ENCODE assay signal across 3 worm cellular contexts in genomic region chrX:487669-488068, ce11.
TF ChIP-seq lines count a peak whose summit lies in the region.

No protein-coding gene starts in this region.

TF ChIP-seq in whole organism, L1 larva, 84 proteins besides CTCF, POLR2A, EP300 and RAD21:
- no peak for TF ChIP-seq blmp-1 (tag; optimal IDR thresholded peaks at IDR 0.05; lab: Kevin White, UChicago)
- peak; percentile 28 for TF ChIP-seq alr-1 (tag; optimal IDR thresholded peaks at IDR 0.05; lab: Kevin White, UChicago; ENCODE audit: borderline replicate concordance)

TF ChIP-seq in whole organism, L4 larva, 104 proteins besides CTCF, POLR2A, EP300 and RAD21 (continues in another document):
- TF ChIP-seq dmd-8 (GFP tag; IDR thresholded peaks at IDR 0.05; lab: Robert Waterston, UW) (peak; percentile 78; the same call in 1 of the 2 replicates), snpc-1.2 (GFP tag; IDR thresholded peaks at IDR 0.05; lab: Robert Waterston, UW) (peak; percentile 86), ctbp-1 (GFP tag; IDR thresholded peaks at IDR 0.05; lab: Robert Waterston, UW) (peak; percentile 53; the same call in 1 of the 2 replicates), set-16 (GFP tag; IDR thresholded peaks at IDR 0.05; lab: Robert Waterston, UW) (no peak), hmg-1.1 (GFP tag; IDR thresholded peaks at IDR 0.05; lab: Robert Waterston, UW) (0 out of 2 replicates have a peak, but pooled peaks have one; percentile 16), tra-1 (GFP tag; IDR thresholded peaks at IDR 0.05; lab: Robert Waterston, UW) (0 out of 2 replicates have a peak, but pooled peaks have one; percentile 39), D1046.2 (GFP tag; IDR thresholded peaks at IDR 0.05; lab: Robert Waterston, UW) (peak; percentile 66; the same call in 1 of the 2 replicates), aha-1 (tag; lab: Kevin White, UChicago) (peak; percentile 78), F26F4.8 (GFP tag; conservative IDR thresholded peaks at IDR 0.05; lab: Robert Waterston, UW) (peak; percentile 58; the same call in 1 of the 2 replicates), mxl-2 (GFP tag; conservative IDR thresholded peaks at IDR 0.05; lab: Robert Waterston, UW) (no peak), ceh-20 (GFP tag; IDR thresholded peaks at IDR 0.05; lab: Robert Waterston, UW) (no peak), T26A8.4 (GFP tag; IDR thresholded peaks at IDR 0.05; lab: Robert Waterston, UW) (no peak), lin-15B (tag; optimal IDR thresholded peaks at IDR 0.05; lab: Kevin White, UChicago) (no peak), zag-1 (tag; optimal IDR thresholded peaks at IDR 0.05; lab: Kevin White, UChicago) (no peak), pha-4 (GFP tag; IDR thresholded peaks at IDR 0.05; lab: Robert Waterston, UW) (peak; percentile 66; the same call in 1 of the 2 replicates), pha-4 (tag; optimal IDR thresholded peaks at IDR 0.05; lab: Kevin White, UChicago) (no peak), ceh-82 (tag; optimal IDR thresholded peaks at IDR 0.05; lab: Kevin White, UChicago) (no peak), ama-1 (optimal IDR thresholded peaks at IDR 0.05; lab: Kevin White, UChicago) (no peak), lin-1 (GFP tag; IDR thresholded peaks at IDR 0.05; lab: Robert Waterston, UW) (peak; percentile 57; the same call in 1 of the 2 replicates), vab-7 (GFP tag; IDR thresholded peaks at IDR 0.05; lab: Robert Waterston, UW) (peak; percentile 84), aly-2 (tag; optimal IDR thresholded peaks at IDR 0.05; lab: Kevin White, UChicago) (no peak), Y48G9A.11 (GFP tag; IDR thresholded peaks at IDR 0.05; lab: Robert Waterston, UW) (0 out of 2 replicates have a peak, but pooled peaks have one; percentile 40), spr-1 (tag; optimal IDR thresholded peaks at IDR 0.05; lab: Kevin White, UChicago) (no peak), arid-1 (GFP tag; conservative IDR thresholded peaks at IDR 0.05; lab: Robert Waterston, UW) (peak; percentile 74), unc-62 (GFP tag; optimal IDR thresholded peaks at IDR 0.05 in 1 of 2; lab: Kevin White, UChicago) (no peak), unc-62 (tag; optimal IDR thresholded peaks at IDR 0.05; lab: Kevin White, UChicago) (no peak), lin-38 (GFP tag; IDR thresholded peaks at IDR 0.05; lab: Robert Waterston, UW) (peak; percentile 66), ceh-44 (GFP tag; IDR thresholded peaks at IDR 0.05; lab: Robert Waterston, UW) (peak; percentile 68; the same call in 1 of the 2 replicates), lin-13 (GFP tag; optimal IDR thresholded peaks at IDR 0.05; lab: Kevin White, UChicago) (peak; percentile 21), ZK337.2 (GFP tag; IDR thresholded peaks at IDR 0.05; lab: Robert Waterston, UW) (peak; percentile 64; the same call in 1 of the 2 replicates), daf-19 (GFP tag; conservative IDR thresholded peaks at IDR 0.05; lab: Robert Waterston, UW) (0 out of 2 replicates have a peak, but pooled peaks have one; percentile 41), madf-5 (GFP tag; IDR thresholded peaks at IDR 0.05; lab: Robert Waterston, UW) (0 out of 4 replicates have a peak, but pooled peaks of 1 of the 2 experiments have one; percentile 47), daf-16 (GFP tag; optimal IDR thresholded peaks at IDR 0.05; lab: Kevin White, UChicago) (peak in 1 of 2 experiments; percentile 53), daf-16 (tag; optimal IDR thresholded peaks at IDR 0.05; lab: Kevin White, UChicago) (no peak), fkh-10 (GFP tag; optimal IDR thresholded peaks at IDR 0.05; lab: Kevin White, UChicago) (no peak), mxl-3 (GFP tag; optimal IDR thresholded peaks at IDR 0.05; lab: Kevin White, UChicago) (no peak), lim-7 (GFP tag; IDR thresholded peaks at IDR 0.05; lab: Robert Waterston, UW) (peak; percentile 86), Y105C5A.15 (GFP tag; IDR thresholded peaks at IDR 0.05; lab: Robert Waterston, UW) (peak; percentile 56; the same call in 1 of the 2 replicates), F44E2.7 (GFP tag; IDR thresholded peaks at IDR 0.05; lab: Robert Waterston, UW) (peak; percentile 54; the same call in 1 of the 2 replicates), F49E8.2 (tag; optimal IDR thresholded peaks at IDR 0.05; lab: Kevin White, UChicago; ENCODE audit: borderline replicate concordance) (peak; percentile 18), egl-43 (GFP tag; IDR thresholded peaks at IDR 0.05; lab: Robert Waterston, UW) (peak; percentile 85; the same call in 1 of the 2 replicates)

TF ChIP-seq in whole organism, young adult, 124 proteins besides CTCF, POLR2A, EP300 and RAD21 (continues in another document):
- TF ChIP-seq nfya-2 (GFP tag; IDR thresholded peaks at IDR 0.05; lab: Robert Waterston, UW) (no peak), D2030.7 (GFP tag; IDR thresholded peaks at IDR 0.05; lab: Robert Waterston, UW) (no peak; the same call in none of the 2 replicates), rcor-1 (GFP tag; IDR thresholded peaks at IDR 0.05; lab: Robert Waterston, UW) (peak; percentile 80), sptf-2 (GFP tag; optimal IDR thresholded peaks at IDR 0.05; lab: Kevin White, UChicago) (peak; percentile 62), egrh-3 (GFP tag; IDR thresholded peaks at IDR 0.05; lab: Robert Waterston, UW) (no peak), pbrm-1 (GFP tag; IDR thresholded peaks at IDR 0.05; lab: Robert Waterston, UW) (peak; percentile 62), let-526 (GFP tag; IDR thresholded peaks at IDR 0.05; lab: Robert Waterston, UW) (no peak), lin-54 (GFP tag; optimal IDR thresholded peaks at IDR 0.05; lab: Kevin White, UChicago) (peak; percentile 20), hsf-1 (GFP tag; IDR thresholded peaks at IDR 0.05; lab: Robert Waterston, UW) (0 out of 2 replicates have a peak, but pooled peaks have one; percentile 33), athp-1 (tag; optimal IDR thresholded peaks at IDR 0.05; lab: Kevin White, UChicago) (peak; percentile 35), chd-7 (tag; optimal IDR thresholded peaks at IDR 0.05; lab: Kevin White, UChicago) (peak; percentile 25), ama-1 (optimal IDR thresholded peaks at IDR 0.05; lab: Kevin White, UChicago) (no peak), ama-1 (GFP tag; optimal IDR thresholded peaks at IDR 0.05; lab: Kevin White, UChicago) (peak; percentile 55 to 71), ztf-3 (GFP tag; optimal IDR thresholded peaks at IDR 0.05; lab: Kevin White, UChicago) (no peak), ceh-58 (GFP tag; IDR thresholded peaks at IDR 0.05; lab: Robert Waterston, UW) (no peak), egl-44 (GFP tag; IDR thresholded peaks at IDR 0.05; lab: Robert Waterston, UW) (peak; percentile 63; the same call in 1 of the 2 replicates), aptf-3 (GFP tag; IDR thresholded peaks at IDR 0.05; lab: Robert Waterston, UW) (no peak), mxl-1 (tag; optimal IDR thresholded peaks at IDR 0.05; lab: Kevin White, UChicago) (peak; percentile 77), bed-1 (GFP tag; IDR thresholded peaks at IDR 0.05; lab: Robert Waterston, UW) (0 out of 2 replicates have a peak, but pooled peaks have one; percentile 28), mes-4 (tag; optimal IDR thresholded peaks at IDR 0.05; lab: Kevin White, UChicago) (peak; percentile 65), gei-17 (GFP tag; optimal IDR thresholded peaks at IDR 0.05; lab: Kevin White, UChicago) (no peak), snpc-4 (GFP tag; optimal IDR thresholded peaks at IDR 0.05; lab: Kevin White, UChicago) (peak; percentile 70), snpc-4 (tag; optimal IDR thresholded peaks at IDR 0.05; lab: Kevin White, UChicago) (peak in 1 of 4 experiments; percentile 77), ztf-25 (GFP tag; IDR thresholded peaks at IDR 0.05; lab: Robert Waterston, UW) (peak; percentile 93; the same call in 1 of the 2 replicates), him-1 (tag; optimal IDR thresholded peaks at IDR 0.05; lab: Kevin White, UChicago) (peak; percentile 87), snpc-1.1 (tag; optimal IDR thresholded peaks at IDR 0.05; lab: Kevin White, UChicago; ENCODE audit: insufficient read depth) (peak; percentile 67), lin-26 (GFP tag; IDR thresholded peaks at IDR 0.05; lab: Robert Waterston, UW) (peak; percentile 96), Y56A3A.18 (GFP tag; IDR thresholded peaks at IDR 0.05; lab: Robert Waterston, UW) (peak; percentile 53; the same call in 1 of the 2 replicates), ceh-40 (GFP tag; IDR thresholded peaks at IDR 0.05; lab: Robert Waterston, UW) (peak; percentile 68; the same call in 1 of the 2 replicates), nfyb-1 (GFP tag; IDR thresholded peaks at IDR 0.05; lab: Robert Waterston, UW) (peak; percentile 45; the same call in 1 of the 2 replicates), lsl-1 (GFP tag; optimal IDR thresholded peaks at IDR 0.05; lab: Kevin White, UChicago) (peak; percentile 26), F49E8.2 (tag; optimal IDR thresholded peaks at IDR 0.05; lab: Kevin White, UChicago; ENCODE audit: insufficient read depth) (peak; percentile 19), somi-1 (GFP tag; optimal IDR thresholded peaks at IDR 0.05; lab: Kevin White, UChicago) (peak; percentile 11), F57A8.1 (GFP tag; optimal IDR thresholded peaks at IDR 0.05; lab: Kevin White, UChicago) (peak; percentile 42), ZK185.1 (tag; optimal IDR thresholded peaks at IDR 0.05; lab: Kevin White, UChicago; ENCODE audit: poor library complexity, severe bottlenecking) (peak; percentile 47), ztf-6 (GFP tag; IDR thresholded peaks at IDR 0.05; lab: Robert Waterston, UW) (0 out of 2 replicates have a peak, but pooled peaks have one; percentile 31), hmg-20 (GFP tag; IDR thresholded peaks at IDR 0.05; lab: Robert Waterston, UW) (0 out of 2 replicates have a peak, but pooled peaks have one; percentile 17), madf-8 (GFP tag; conservative IDR thresholded peaks at IDR 0.05; lab: Robert Waterston, UW) (no peak), hrde-1 (tag; optimal IDR thresholded peaks at IDR 0.05; lab: Kevin White, UChicago; ENCODE audit: borderline replicate concordance) (peak; percentile 33), attf-6 (GFP tag; IDR thresholded peaks at IDR 0.05; lab: Robert Waterston, UW) (peak; percentile 47; the same call in 1 of the 2 replicates), B0261.1 (tag; optimal IDR thresholded peaks at IDR 0.05; lab: Kevin White, UChicago) (peak; percentile 81), rpc-1 (optimal IDR thresholded peaks at IDR 0.05; lab: Kevin White, UChicago) (peak; percentile 84), rpc-1 (tag; optimal IDR thresholded peaks at IDR 0.05; lab: Kevin White, UChicago) (peak; percentile 99), rec-8 (tag; optimal IDR thresholded peaks at IDR 0.05; lab: Kevin White, UChicago) (peak in 1 of 2 experiments; percentile 58), ceh-27 (GFP tag; optimal IDR thresholded peaks at IDR 0.05; lab: Kevin White, UChicago) (peak; percentile 16), T07F8.4 (tag; optimal IDR thresholded peaks at IDR 0.05; lab: Kevin White, UChicago) (peak; percentile 60), ets-4 (GFP tag; optimal IDR thresholded peaks at IDR 0.05; lab: Kevin White, UChicago) (no peak), attf-3 (GFP tag; conservative IDR thresholded peaks at IDR 0.05; lab: Robert Waterston, UW) (no peak)
